Worm (Caenorhabditis elegans) whole organism, L2 larva: ENCODE measurements around the gene T10G3.3.
A peak's percentile ranks its signal among the peaks of the same experiment; 100 is the strongest.

ENCODE experiments used
- ZK546.5 ChIP-seq: sonication (generic microtip); optimal IDR thresholded peaks from 2 replicates; lab custom pipeline; 2017; ENCODE audit warnings: missing biosample characterization, missing genetic modification characterization
- blmp-1 ChIP-seq: sonication (generic microtip); optimal IDR thresholded peaks from 2 replicates; lab custom pipeline; 2017; ENCODE audit warnings: missing genetic modification characterization, mild to moderate bottlenecking, missing compliant biosample characterization, antibody characterized with exemption, moderate library complexity; ENCODE audit not compliant: insufficient read depth
- lin-13 ChIP-seq: fragments of 150-350 bp; optimal IDR thresholded peaks from 2 replicates; lab custom pipeline; 2014; ENCODE audit warnings: missing biosample characterization, missing genetic modification reagents, missing genetic modification characterization
- lin-39 ChIP-seq: fragments of 150-350 bp; optimal IDR thresholded peaks from 2 replicates; lab custom pipeline; 2014; ENCODE audit warnings: missing biosample characterization, missing genetic modification reagents, missing genetic modification characterization
- unc-39 ChIP-seq: fragments of 150-350 bp; optimal IDR thresholded peaks from 2 replicates; lab custom pipeline; 2014; ENCODE audit warnings: missing biosample characterization, missing genetic modification characterization
- unc-62 ChIP-seq: fragments of 150-350 bp; optimal IDR thresholded peaks from 2 replicates; lab custom pipeline; 2014; ENCODE audit warnings: missing biosample characterization, missing genetic modification reagents, missing genetic modification characterization

- no peak for TF ChIP-seq unc-62 (GFP tag; lab: Kevin White, UChicago)
- TF ChIP-seq lin-39 (tag; lab: Kevin White, UChicago), result no peak
- no peak for TF ChIP-seq ZK546.5 (tag; lab: Kevin White, UChicago)
- no peak for TF ChIP-seq blmp-1 (tag; lab: Kevin White, UChicago)
- TF ChIP-seq unc-39 (tag; lab: Kevin White, UChicago), result no peak
- peak; percentile 13 for TF ChIP-seq lin-13 (GFP tag; lab: Kevin White, UChicago)
Measured at ce11 chrV:13462974-13463373, 27.0 kb downstream of the T10G3.3 start, which contains the start of gene frm-10.
